Worm (Caenorhabditis elegans) whole organism, young adult: Measurements from ENCODE around the gene sre-19.

ENCODE experiments used
- F22D6.2 ChIP-seq: sonication (generic microtip); optimal IDR thresholded peaks from 2 replicates; lab custom pipeline; 2016; ENCODE audit warnings: mild to moderate bottlenecking, missing genetic modification characterization, missing compliant biosample characterization
- F49E8.2 ChIP-seq: sonication (generic microtip); optimal IDR thresholded peaks from 3 replicates; lab custom pipeline; 2017; ENCODE audit warnings: missing genetic modification characterization, mild to moderate bottlenecking, missing compliant biosample characterization, antibody characterized with exemption, moderate library complexity; ENCODE audit not compliant: insufficient read depth
- F52B5.7 ChIP-seq: sonication (generic microtip); optimal IDR thresholded peaks from 2 replicates; lab custom pipeline; 2016; ENCODE audit warnings: mild to moderate bottlenecking, missing genetic modification characterization, missing compliant biosample characterization
- F57A8.1 ChIP-seq: fragments of 200-800 bp; sonication (Bioruptor generic); optimal IDR thresholded peaks from 2 replicates; lab custom pipeline; 2018; ENCODE audit warnings: mild to moderate bottlenecking, missing genetic modification characterization, moderate library complexity, missing compliant biosample characterization
- T26A5.8 ChIP-seq: sonication (generic microtip); optimal IDR thresholded peaks from 2 replicates; lab custom pipeline; 2016; ENCODE audit warnings: missing genetic modification characterization, missing compliant biosample characterization
- Y53G8AR.9 ChIP-seq: fragments of 200-800 bp; sonication (Bioruptor generic); conservative IDR thresholded peaks from 2 replicates; pipeline ENCODE4 v1.3.6; 2022; ENCODE audit warnings: missing genetic modification reagents, missing genetic modification characterization, missing compliant biosample characterization
- Y67H2A.10 ChIP-seq: fragments of 200-800 bp; sonication (Bioruptor generic); conservative IDR thresholded peaks from 2 replicates; pipeline ENCODE4 v1.3.6; 2022; ENCODE audit warnings: missing genetic modification reagents, missing genetic modification characterization, missing compliant biosample characterization
- ama-1 ChIP-seq, 3 experiments: fragments of 150-350 bp in 1 of 3; sonication (generic microtip) in 2 of 3; optimal IDR thresholded peaks; 2 replicates each; lab custom pipeline; 2014 to 2018; ENCODE audit warnings: missing biosample characterization in 2 of 3, missing genetic modification characterization in 2 of 3, missing genetic modification reagents in 2 of 3
- athp-1 ChIP-seq: sonication (generic microtip); optimal IDR thresholded peaks from 2 replicates; lab custom pipeline; 2017; ENCODE audit warnings: mild to moderate bottlenecking, missing genetic modification characterization, missing compliant biosample characterization
- ceh-40 ChIP-seq: fragments of 200-800 bp; sonication (Bioruptor generic); IDR thresholded peaks from 2 replicates; pipeline ENCODE4 v1.3.6; 2022; ENCODE audit warnings: missing genetic modification characterization, missing compliant biosample characterization
- ceh-79 ChIP-seq: sonication (generic microtip); optimal IDR thresholded peaks from 2 replicates; lab custom pipeline; 2017; ENCODE audit warnings: mild to moderate bottlenecking, missing genetic modification characterization, missing compliant biosample characterization
- chd-7 ChIP-seq: sonication (generic microtip); optimal IDR thresholded peaks from 2 replicates; lab custom pipeline; 2016; ENCODE audit warnings: mild to moderate bottlenecking, missing genetic modification characterization, moderate library complexity, missing compliant biosample characterization
- egl-18 ChIP-seq: fragments of 200-800 bp; sonication (Bioruptor generic); IDR thresholded peaks from 2 replicates; pipeline ENCODE4 v1.3.6; 2022; ENCODE audit warnings: missing genetic modification reagents, missing genetic modification characterization, missing compliant biosample characterization
- ekl-4 ChIP-seq: fragments of 200-800 bp; sonication (Bioruptor generic); IDR thresholded peaks from 2 replicates; pipeline ENCODE4 v1.3.6; 2022; ENCODE audit warnings: missing genetic modification reagents, missing genetic modification characterization, missing compliant biosample characterization
- ets-4 ChIP-seq: fragments of 200-800 bp; sonication (Bioruptor generic); optimal IDR thresholded peaks from 2 replicates; lab custom pipeline; 2018; ENCODE audit warnings: mild to moderate bottlenecking, missing genetic modification characterization, missing compliant biosample characterization
- him-1 ChIP-seq: sonication (generic microtip); optimal IDR thresholded peaks from 2 replicates; lab custom pipeline; 2016; ENCODE audit warnings: missing genotype, missing genetic modification reagents, missing genetic modification characterization, missing compliant biosample characterization
- hmg-1.2 ChIP-seq: fragments of 200-800 bp; sonication (Bioruptor generic); IDR thresholded peaks from 2 replicates; pipeline ENCODE4 v1.3.6; 2022; ENCODE audit warnings: missing genetic modification reagents, missing genetic modification characterization, missing compliant biosample characterization
- lir-1 ChIP-seq: fragments of 200-800 bp; sonication (Bioruptor generic); conservative IDR thresholded peaks from 2 replicates; pipeline ENCODE4 v1.3.6; 2022; ENCODE audit warnings: missing genetic modification reagents, missing genetic modification characterization, missing compliant biosample characterization
- lsy-27 ChIP-seq: sonication (generic microtip); optimal IDR thresholded peaks from 2 replicates; lab custom pipeline; 2017; ENCODE audit warnings: missing genetic modification characterization, mild to moderate bottlenecking, missing compliant biosample characterization, antibody characterized with exemption, missing genotype, borderline replicate concordance; ENCODE audit not compliant: insufficient read depth
- madf-3 ChIP-seq: fragments of 200-800 bp; sonication (Bioruptor generic); IDR thresholded peaks from 2 replicates; pipeline ENCODE4 v1.3.6; 2022; ENCODE audit warnings: missing genetic modification reagents, missing genetic modification characterization, missing compliant biosample characterization
- nfyb-1 ChIP-seq: fragments of 200-800 bp; sonication (Bioruptor generic); IDR thresholded peaks from 2 replicates; pipeline ENCODE4 v1.3.6; 2022; ENCODE audit warnings: missing genetic modification reagents, missing genetic modification characterization, missing compliant biosample characterization
- snpc-4 ChIP-seq, 5 experiments: fragments of 150-350 bp in 1 of 5; sonication (generic microtip) in 4 of 5; optimal IDR thresholded peaks; 2 replicates each; lab custom pipeline; 2014 to 2018; ENCODE audit warnings: missing genetic modification characterization in 5 of 5, missing biosample characterization in 3 of 5, antibody characterized with exemption in 2 of 5, mild to moderate bottlenecking in 2 of 5, missing compliant biosample characterization in 2 of 5, missing genotype in 2 of 5, moderate library complexity in 2 of 5, missing genetic modification reagents in 1 of 5

Gene sre-19

DNA sequence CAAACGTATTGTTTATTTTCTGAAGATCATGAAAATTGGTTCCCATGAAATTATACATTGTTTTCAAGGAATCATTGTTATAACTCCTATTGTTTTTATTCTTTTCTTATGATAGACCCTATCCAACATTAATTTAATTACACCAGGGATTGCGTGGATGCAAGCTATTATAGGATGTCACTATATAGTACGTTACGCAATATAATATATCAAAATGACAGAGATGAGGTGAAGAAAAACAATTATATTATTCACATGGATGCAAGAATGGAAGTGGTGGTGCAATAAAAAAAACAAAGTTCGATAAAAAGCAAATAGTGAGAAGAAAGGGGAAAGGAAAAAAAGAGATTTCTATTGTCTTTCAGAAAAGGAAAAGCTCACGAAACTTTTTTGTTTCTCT, 45.4 kb downstream of the sre-19 start:
- no peak for TF ChIP-seq T26A5.8 (tag; lab: Kevin White, UChicago)
- no peak for TF ChIP-seq snpc-4 (GFP tag; optimal IDR thresholded peaks at IDR 0.05; lab: Kevin White, UChicago)
- no peak for TF ChIP-seq snpc-4 (tag; optimal IDR thresholded peaks at IDR 0.05; lab: Kevin White, UChicago)
- no peak for TF ChIP-seq Y67H2A.10 (GFP tag; lab: Robert Waterston, UW)
- no peak for TF ChIP-seq nfyb-1
- no peak for TF ChIP-seq hmg-1.2 (GFP tag; lab: Robert Waterston, UW)
- no peak for TF ChIP-seq ceh-40 (GFP tag; lab: Robert Waterston, UW)
- TF ChIP-seq madf-3 (GFP tag; lab: Robert Waterston, UW): no peak
- TF ChIP-seq lsy-27 (tag; lab: Kevin White, UChicago): no peak
- TF ChIP-seq ekl-4 (GFP tag; lab: Robert Waterston, UW): no peak
- no peak for TF ChIP-seq Y53G8AR.9 (GFP tag; lab: Robert Waterston, UW)
- TF ChIP-seq egl-18 (GFP tag; lab: Robert Waterston, UW): no peak
- TF ChIP-seq ets-4: no peak
- no peak for TF ChIP-seq F57A8.1 (GFP tag; lab: Kevin White, UChicago)
- no peak for TF ChIP-seq athp-1 (tag; lab: Kevin White, UChicago)
- TF ChIP-seq him-1: no peak
- no peak for TF ChIP-seq ceh-79 (tag; lab: Kevin White, UChicago)
- TF ChIP-seq chd-7 (tag; lab: Kevin White, UChicago): no peak
- no peak for TF ChIP-seq F22D6.2 (tag; lab: Kevin White, UChicago)
- TF ChIP-seq F52B5.7 (tag; lab: Kevin White, UChicago): no peak

- TF ChIP-seq ama-1 (optimal IDR thresholded peaks at IDR 0.05; lab: Kevin White, UChicago): no peak
- no peak for TF ChIP-seq ama-1 (GFP tag; optimal IDR thresholded peaks at IDR 0.05; lab: Kevin White, UChicago)
- TF ChIP-seq ceh-79 (tag; lab: Kevin White, UChicago): no peak
- no peak for TF ChIP-seq lir-1 (GFP tag; lab: Robert Waterston, UW)
- no peak for TF ChIP-seq F49E8.2 (tag; lab: Kevin White, UChicago)
- TF ChIP-seq F22D6.2 (tag; lab: Kevin White, UChicago): no peak
- TF ChIP-seq, all 124 proteins: peak for 0
Observed at ce11 chrIV:12192104-12192763, 46.5 kb downstream of the sre-19 start.
